Fruit fly (Drosophila melanogaster) whole organism, embryonic: ENCODE data around the gene CG6893.

Experiments used
- CG10267 ChIP-seq: fragments of 200-800 bp; sonication (Bioruptor generic); optimal IDR thresholded peaks from 2 replicates; lab custom pipeline; 2018; ENCODE audit warnings: missing biosample characterization, mild to moderate bottlenecking, missing genetic modification characterization, moderate library complexity
- CG10979 ChIP-seq: fragments of 200-800 bp; sonication (Bioruptor generic); optimal IDR thresholded peaks from 2 replicates; lab custom pipeline; 2018; ENCODE audit warnings: missing biosample characterization, mild to moderate bottlenecking, missing genetic modification characterization, moderate library complexity
- CG11456 ChIP-seq: fragments of 200-800 bp; sonication (Bioruptor generic); IDR thresholded peaks from 3 replicates; pipeline ENCODE4 v1.3.6; 2022; ENCODE audit warnings: missing biosample characterization, missing genetic modification characterization
- CG13287 ChIP-seq: fragments of 200-800 bp; sonication (Bioruptor generic); IDR thresholded peaks from 2 replicates; pipeline ENCODE4 v1.3.6; 2022; ENCODE audit warnings: missing biosample characterization, missing genetic modification characterization; ENCODE audit not compliant: partially characterized antibody
- CG13624 ChIP-seq: fragments of 200-800 bp; sonication (Bioruptor generic); optimal IDR thresholded peaks from 2 replicates; lab custom pipeline; 2016; ENCODE audit warnings: missing biosample characterization, missing genetic modification characterization
- CG1647 ChIP-seq: fragments of 200-800 bp; sonication (Bioruptor generic); optimal IDR thresholded peaks from 3 replicates; lab custom pipeline; 2016; ENCODE audit warnings: missing biosample characterization, missing genetic modification characterization
- CG18011 ChIP-seq: fragments of 200-800 bp; sonication (Bioruptor generic); optimal IDR thresholded peaks from 2 replicates; lab custom pipeline; 2017; ENCODE audit warnings: missing biosample characterization, missing genetic modification characterization, mild to moderate bottlenecking, moderate library complexity, missing genotype
- CG18764 ChIP-seq: fragments of 200-800 bp; sonication (Bioruptor generic); optimal IDR thresholded peaks from 3 replicates; lab custom pipeline; 2016; ENCODE audit warnings: missing biosample characterization, missing genetic modification characterization
- CG2678 ChIP-seq: fragments of 200-800 bp; sonication (Bioruptor generic); optimal IDR thresholded peaks from 3 replicates; lab custom pipeline; 2019; ENCODE audit warnings: missing biosample characterization, mild to moderate bottlenecking, missing genetic modification characterization, moderate library complexity
- CG3065 ChIP-seq: fragments of 200-800 bp; sonication (Bioruptor generic); optimal IDR thresholded peaks from 2 replicates; lab custom pipeline; 2016; ENCODE audit warnings: missing biosample characterization, missing genetic modification characterization
- CG34224 ChIP-seq: fragments of 200-800 bp; sonication (Bioruptor generic); IDR thresholded peaks from 3 replicates; pipeline ENCODE4 v1.3.6; 2022; ENCODE audit warnings: missing biosample characterization, missing genetic modification characterization; ENCODE audit not compliant: partially characterized antibody
- CG3995 ChIP-seq: fragments of 200-800 bp; sonication (Bioruptor generic); optimal IDR thresholded peaks from 3 replicates; lab custom pipeline; 2016; ENCODE audit warnings: missing biosample characterization, missing genetic modification characterization
- CG5180 ChIP-seq: fragments of 200-800 bp; sonication (Bioruptor generic); optimal IDR thresholded peaks from 3 replicates; lab custom pipeline; 2017; ENCODE audit warnings: missing biosample characterization, missing genetic modification characterization, mild to moderate bottlenecking, moderate library complexity, missing genetic modification reagents
- CG7987 ChIP-seq: fragments of 200-800 bp; sonication (Bioruptor generic); optimal IDR thresholded peaks from 2 replicates; lab custom pipeline; 2018; ENCODE audit warnings: missing biosample characterization, mild to moderate bottlenecking, missing genetic modification characterization, moderate library complexity
- CG9797 ChIP-seq: fragments of 200-800 bp; sonication (Bioruptor generic); optimal IDR thresholded peaks from 3 replicates; lab custom pipeline; 2018; ENCODE audit warnings: missing biosample characterization, mild to moderate bottlenecking, missing genetic modification characterization
- CG9876 ChIP-seq: fragments of 200-800 bp; sonication (Bioruptor generic); optimal IDR thresholded peaks from 2 replicates; lab custom pipeline; 2016; ENCODE audit warnings: missing biosample characterization, missing genetic modification characterization
- Deaf1 ChIP-seq: fragments of 200-800 bp; optimal IDR thresholded peaks from 3 replicates; lab custom pipeline; 2019; ENCODE audit warnings: missing biosample characterization, mild to moderate bottlenecking, missing genetic modification characterization, moderate library complexity
- Dll ChIP-seq: fragments of 200-800 bp; sonication (Bioruptor generic); IDR thresholded peaks from 4 replicates; pipeline ENCODE4 v1.3.6; 2022; ENCODE audit warnings: missing biosample characterization, missing genetic modification characterization; ENCODE audit not compliant: partially characterized antibody
- Dp ChIP-seq: fragments of 200-800 bp; sonication (Bioruptor generic); optimal IDR thresholded peaks from 2 replicates; lab custom pipeline; 2018; ENCODE audit warnings: missing biosample characterization, mild to moderate bottlenecking, missing genetic modification characterization, moderate library complexity
- Dref ChIP-seq: fragments of 200-800 bp; sonication (Bioruptor generic); IDR thresholded peaks from 2 replicates; pipeline ENCODE4 v1.3.6; 2022; ENCODE audit warnings: missing biosample characterization, missing genetic modification characterization
- HLHmδ ChIP-seq: fragments of 200-800 bp; sonication (Bioruptor generic); optimal IDR thresholded peaks from 2 replicates; lab custom pipeline; 2018; ENCODE audit warnings: missing biosample characterization, mild to moderate bottlenecking, missing genetic modification characterization, moderate library complexity
- Hand ChIP-seq: fragments of 200-800 bp; sonication (Bioruptor generic); optimal IDR thresholded peaks from 2 replicates; lab custom pipeline; 2017; ENCODE audit warnings: mild to moderate bottlenecking, missing biosample characterization, missing genetic modification reagents, missing genetic modification characterization
- HmgZ ChIP-seq: fragments of 200-800 bp; sonication (Bioruptor generic); optimal IDR thresholded peaks from 2 replicates; lab custom pipeline; 2018; ENCODE audit warnings: missing biosample characterization, mild to moderate bottlenecking, missing genetic modification characterization
- MBD-R2 ChIP-seq: fragments of 200-800 bp; sonication (Bioruptor generic); IDR thresholded peaks from 2 replicates; pipeline ENCODE4 v1.3.6; 2022; ENCODE audit warnings: missing biosample characterization, missing genetic modification characterization
- Myb ChIP-seq: fragments of 200-800 bp; sonication (Bioruptor generic); optimal IDR thresholded peaks from 2 replicates; lab custom pipeline; 2016; ENCODE audit warnings: missing biosample characterization, missing genetic modification characterization
- NC2α ChIP-seq: fragments of 200-800 bp; sonication (Bioruptor generic); optimal IDR thresholded peaks from 2 replicates; lab custom pipeline; 2016; ENCODE audit warnings: missing biosample characterization, missing genetic modification characterization
- Neu2 ChIP-seq: fragments of 200-800 bp; sonication (Bioruptor generic); optimal IDR thresholded peaks from 3 replicates; lab custom pipeline; 2016; ENCODE audit warnings: missing biosample characterization, missing genetic modification characterization, borderline replicate concordance
- Oaz ChIP-seq: fragments of 200-800 bp; sonication (Bioruptor generic); IDR thresholded peaks from 2 replicates; pipeline ENCODE4 v1.3.6; 2022; ENCODE audit warnings: missing biosample characterization, missing genetic modification characterization
- Rfx ChIP-seq: fragments of 200-800 bp; sonication (Bioruptor generic); IDR thresholded peaks from 2 replicates; pipeline ENCODE4 v1.3.6; 2022; ENCODE audit warnings: missing biosample characterization, missing genetic modification characterization
- Side ChIP-seq: fragments of 200-800 bp; sonication (Bioruptor generic); optimal IDR thresholded peaks from 2 replicates; lab custom pipeline; 2016; ENCODE audit warnings: missing biosample characterization, missing genetic modification characterization
- Sry-β ChIP-seq: fragments of 200-800 bp; sonication (Bioruptor generic); optimal IDR thresholded peaks from 2 replicates; lab custom pipeline; 2018; ENCODE audit warnings: missing biosample characterization, mild to moderate bottlenecking, missing genetic modification characterization, moderate library complexity
- ash1 ChIP-seq: fragments of 200-800 bp; sonication (Bioruptor generic); optimal IDR thresholded peaks from 2 replicates; lab custom pipeline; 2018; ENCODE audit warnings: missing biosample characterization, mild to moderate bottlenecking, missing genetic modification characterization
- bcd ChIP-seq: fragments of 200-800 bp; sonication (Bioruptor generic); optimal IDR thresholded peaks from 2 replicates; lab custom pipeline; 2017; ENCODE audit warnings: missing biosample characterization, mild to moderate bottlenecking, missing genetic modification characterization
- ci ChIP-seq: fragments of 200-800 bp; sonication (Bioruptor generic); IDR thresholded peaks from 3 replicates; pipeline ENCODE4 v1.3.6; 2022; ENCODE audit warnings: missing biosample characterization, missing genetic modification characterization
- disco-r ChIP-seq: fragments of 200-800 bp; sonication (Bioruptor generic); optimal IDR thresholded peaks from 2 replicates; lab custom pipeline; 2016; ENCODE audit warnings: missing biosample characterization, missing genetic modification characterization
- dmrt11E ChIP-seq: fragments of 200-800 bp; sonication (Bioruptor generic); optimal IDR thresholded peaks from 3 replicates; lab custom pipeline; 2018; ENCODE audit warnings: missing biosample characterization, mild to moderate bottlenecking, missing genetic modification characterization, moderate library complexity
- esg ChIP-seq: fragments of 200-800 bp; sonication (Bioruptor generic); conservative IDR thresholded peaks from 2 replicates; pipeline ENCODE4 v1.3.6; 2022; ENCODE audit warnings: missing biosample characterization, missing genetic modification characterization
- gfzf ChIP-seq: fragments of 200-800 bp; sonication (Bioruptor generic); optimal IDR thresholded peaks from 2 replicates; lab custom pipeline; 2016; ENCODE audit warnings: missing biosample characterization, mild to moderate bottlenecking, missing genetic modification characterization, moderate library complexity
- kay ChIP-seq: fragments of 200-800 bp; sonication (Bioruptor generic); optimal IDR thresholded peaks from 2 replicates; lab custom pipeline; 2016; ENCODE audit warnings: missing biosample characterization, missing genetic modification characterization
- peb ChIP-seq: fragments of 200-800 bp; sonication (Bioruptor generic); IDR thresholded peaks from 2 replicates; pipeline ENCODE4 v1.3.6; 2022; ENCODE audit warnings: missing biosample characterization, missing genetic modification characterization
- pnt ChIP-seq: fragments of 200-800 bp; sonication (Bioruptor generic); optimal IDR thresholded peaks from 3 replicates; lab custom pipeline; 2016; ENCODE audit warnings: missing biosample characterization, missing genetic modification characterization
- pzg ChIP-seq: fragments of 200-800 bp; sonication (Bioruptor generic); optimal IDR thresholded peaks from 3 replicates; lab custom pipeline; 2018; ENCODE audit warnings: missing biosample characterization, mild to moderate bottlenecking, missing genetic modification characterization, moderate library complexity
- row ChIP-seq: fragments of 200-800 bp; sonication (Bioruptor generic); IDR thresholded peaks from 3 replicates; pipeline ENCODE4 v1.3.6; 2022; ENCODE audit warnings: missing biosample characterization, missing genetic modification characterization
- sc ChIP-seq, 3 experiments: fragments of >200 bp in 2 of 3; fragments of 200-800 bp in 1 of 3; sonication (Bioruptor generic) in 1 of 3; optimal IDR thresholded peaks; 2 replicates in 2 of 3; 3 replicates in 1 of 3; lab custom pipeline; 2017; ENCODE audit warnings: mild to moderate bottlenecking in 1 of 3, missing biosample characterization in 1 of 3, missing genetic modification characterization in 1 of 3, missing genetic modification reagents in 1 of 3
- schlank ChIP-seq: fragments of 200-800 bp; sonication (Bioruptor generic); optimal IDR thresholded peaks from 2 replicates; lab custom pipeline; 2018; ENCODE audit warnings: missing biosample characterization, mild to moderate bottlenecking, missing genetic modification characterization
- sob ChIP-seq: fragments of 200-800 bp; sonication (Bioruptor generic); IDR thresholded peaks from 2 replicates; pipeline ENCODE4 v1.3.6; 2022; ENCODE audit warnings: missing biosample characterization, missing genetic modification characterization
- stwl ChIP-seq: fragments of 200-800 bp; sonication (Bioruptor generic); optimal IDR thresholded peaks from 3 replicates; lab custom pipeline; 2018; ENCODE audit warnings: missing biosample characterization, mild to moderate bottlenecking, missing genetic modification characterization, moderate library complexity
- trem ChIP-seq: fragments of 200-800 bp; optimal IDR thresholded peaks from 3 replicates; lab custom pipeline; 2019; ENCODE audit warnings: missing biosample characterization, mild to moderate bottlenecking, missing genetic modification characterization, moderate library complexity

Gene CG6893

DNA sequence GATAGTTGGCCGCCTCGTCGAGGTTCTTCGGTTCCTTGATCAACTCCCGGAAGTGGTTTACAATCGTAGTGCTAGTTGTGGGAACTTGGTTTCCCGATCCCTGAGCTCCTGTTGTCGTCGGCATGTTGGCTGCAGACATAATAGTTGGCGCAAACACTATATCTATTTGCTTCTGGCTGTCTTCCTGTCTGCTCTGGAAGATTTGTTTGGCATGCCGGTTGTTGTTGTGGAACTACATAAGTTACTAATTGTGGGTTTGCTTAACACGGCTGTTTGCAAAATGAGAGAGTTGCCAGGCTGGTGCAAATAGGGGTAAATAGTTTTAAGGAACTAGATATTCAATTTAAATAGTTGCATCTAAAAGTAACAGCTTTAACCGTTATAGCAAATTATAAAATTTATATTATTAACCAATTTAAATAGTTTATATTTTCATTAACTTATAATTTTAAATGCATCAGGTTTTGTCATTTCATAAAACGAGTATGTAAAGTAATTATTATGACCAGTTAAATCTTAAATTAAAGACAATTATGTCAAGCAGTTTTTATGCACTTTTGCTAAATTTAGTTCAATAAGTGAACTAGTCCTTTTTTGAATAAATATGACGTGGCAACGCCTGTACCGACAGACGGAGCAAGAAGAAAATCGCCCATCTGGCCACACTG lies 12.3 kb upstream of the CG6893 start, which contains the start of the genes Sgf11 and CG32202 (continued):
- TF ChIP-seq CG13287 (GFP tag; lab: Robert Waterston, UW) (0 out of 2 replicates have a peak, but pooled peaks have one; percentile 11), CG3995 (peak; percentile 70), gfzf (GFP tag; lab: Kevin White, UChicago) (peak; percentile 68), disco-r (GFP tag; lab: Kevin White, UChicago) (no peak), CG1647 (GFP tag; lab: Kevin White, UChicago) (no peak), peb (GFP tag; lab: Robert Waterston, UW) (no peak), CG18764 (GFP tag; lab: Kevin White, UChicago) (peak; percentile 6), CG3065 (peak; percentile 33), Deaf1 (no peak), CG10979 (tag; lab: Kevin White, UChicago) (peak; percentile 57), row (GFP tag; lab: Robert Waterston, UW) (peak; percentile 87), CG18011 (peak; percentile 59), Side (GFP tag; lab: Kevin White, UChicago) (no peak), Myb (GFP tag; lab: Kevin White, UChicago) (peak; percentile 24), HLHmδ (GFP tag; lab: Kevin White, UChicago) (no peak), pnt (GFP tag; lab: Kevin White, UChicago) (peak; percentile 2), NC2α (no peak), bcd (GFP tag; lab: Kevin White, UChicago) (peak; percentile 55), ash1 (GFP tag; lab: Kevin White, UChicago) (no peak), sob (no peak), HmgZ (tag; lab: Kevin White, UChicago) (peak; percentile 58), Hand (GFP tag; lab: Kevin White, UChicago) (no peak)
- TF ChIP-seq, all 482 proteins: peak for 212

DNA sequence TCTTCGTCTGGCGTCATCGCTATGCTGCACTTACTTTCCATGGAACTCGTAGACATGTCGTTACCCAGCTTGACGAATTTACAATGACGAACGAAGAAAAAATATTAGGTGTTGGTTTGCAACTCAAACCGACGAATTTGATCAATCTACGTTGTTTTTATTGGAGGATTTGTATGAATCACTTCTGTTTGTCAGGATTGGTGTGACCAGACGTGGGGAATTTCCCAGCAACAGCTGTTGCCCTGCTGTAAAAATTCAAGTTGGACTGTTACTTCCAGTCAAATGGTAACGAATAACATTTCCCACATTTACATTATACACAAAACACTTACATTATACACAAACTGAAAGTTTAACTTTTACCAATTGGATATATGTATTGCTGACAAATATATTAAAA lies 10.1 kb upstream of the CG6893 start, which contains the start of gene Chmp1:
Gene Chmp1 (minus strand): TSS at position 216 of the 400 bp plus-strand sequence.
- TF ChIP-seq Sry-β (GFP tag; lab: Kevin White, UChicago) (no peak), dmrt11E (tag; lab: Kevin White, UChicago) (no peak), ci (GFP tag; lab: Robert Waterston, UW) (no peak), pzg (peak; percentile 51), CG2678 (tag; lab: Kevin White, UChicago) (no peak), CG10267 (tag; lab: Kevin White, UChicago) (peak; percentile 1), CG7987 (GFP tag; lab: Kevin White, UChicago) (no peak), Dref (GFP tag; lab: Robert Waterston, UW) (no peak), stwl (tag; lab: Kevin White, UChicago) (peak; percentile 84), CG11456 (GFP tag; lab: Robert Waterston, UW) (no peak), trem (tag; lab: Kevin White, UChicago) (peak; percentile 57), CG34224 (GFP tag; lab: Robert Waterston, UW) (peak; percentile 11; the same call in 1 of the 3 replicates), Myb (GFP tag; lab: Kevin White, UChicago) (no peak), Rfx (GFP tag; lab: Robert Waterston, UW) (no peak), CG3995 (peak; percentile 75), Neu2 (GFP tag; lab: Kevin White, UChicago) (no peak), sc (optimal IDR thresholded peaks at IDR 0.05; lab: Kevin White, UChicago) (no peak), sc (GFP tag; optimal IDR thresholded peaks at IDR 0.05; lab: Kevin White, UChicago) (no peak), CG9797 (GFP tag; lab: Kevin White, UChicago) (peak; percentile 65), Oaz (GFP tag; lab: Robert Waterston, UW) (no peak), MBD-R2 (peak; percentile 45; the same call in 1 of the 2 replicates), HmgZ (tag; lab: Kevin White, UChicago) (peak; percentile 14), esg (GFP tag; lab: Robert Waterston, UW) (no peak), schlank (no peak), Dp (GFP tag; lab: Kevin White, UChicago) (peak; percentile 9), kay (peak; percentile 94), CG5180 (GFP tag; lab: Kevin White, UChicago) (peak; percentile 86), CG9876 (GFP tag; lab: Kevin White, UChicago) (no peak), Dll (0 out of 4 replicates have a peak, but pooled peaks have one; percentile 12), CG13624 (GFP tag; lab: Kevin White, UChicago) (peak; percentile 8)
